Worm (Caenorhabditis elegans): ENCODE measurements around the gene clec-130.

The clec-130 gene

ce11 chrII:3573255-3573654, at the start of gene clec-130:
clec-130 (plus strand) TSS chrII:3573555.
- TF ChIP-seq F13H6.1 (tag; optimal IDR thresholded peaks at IDR 0.05) (no peak), T23F11.4 (GFP tag; optimal IDR thresholded peaks at IDR 0.05) (no peak), ttx-3 (tag; optimal IDR thresholded peaks at IDR 0.05) (no peak), hlh-6 (tag; optimal IDR thresholded peaks at IDR 0.05) (no peak), nhr-11 (tag; optimal IDR thresholded peaks at IDR 0.05) (no peak), ceh-19 (GFP tag; optimal IDR thresholded peaks at IDR 0.05) (no peak), syd-9 (tag; optimal IDR thresholded peaks at IDR 0.05) (no peak), sdc-2 (tag; optimal IDR thresholded peaks at IDR 0.05) (no peak), Y22D7AL.16 (tag; optimal IDR thresholded peaks at IDR 0.05) (no peak), ceh-24 (tag; optimal IDR thresholded peaks at IDR 0.05) (no peak), sox-4 (tag; optimal IDR thresholded peaks at IDR 0.05) (no peak), unc-3 (GFP tag; conservative IDR thresholded peaks at IDR 0.05) (no peak), unc-3 (tag; optimal IDR thresholded peaks at IDR 0.05) (no peak), dmd-4 (tag; optimal IDR thresholded peaks at IDR 0.05; ENCODE audit: borderline replicate concordance) (no peak), ceh-30 (tag; optimal IDR thresholded peaks at IDR 0.05) (no peak)

ce11 chrII:3524097-3524496, 49.3 kb upstream of the clec-130 start, which contains the start of gene col-72:
col-72 (minus strand) TSS chrII:3524197.
- TF ChIP-seq hlh-6 (tag; optimal IDR thresholded peaks at IDR 0.05) (no peak), unc-86 (tag; optimal IDR thresholded peaks at IDR 0.05) (no peak), pros-1 (tag; optimal IDR thresholded peaks at IDR 0.05) (no peak), elt-4 (tag; optimal IDR thresholded peaks at IDR 0.05) (no peak), ceh-34 (tag; optimal IDR thresholded peaks at IDR 0.05) (no peak), dmd-4 (tag; optimal IDR thresholded peaks at IDR 0.05; ENCODE audit: borderline replicate concordance) (no peak)

ce11 chrII:3527460-3527859, 45.9 kb upstream of the clec-130 start:
- TF ChIP-seq lim-6 (tag; optimal IDR thresholded peaks at IDR 0.05) (peak; percentile 17), ceh-30 (tag; optimal IDR thresholded peaks at IDR 0.05) (no peak), F13H6.1 (tag; optimal IDR thresholded peaks at IDR 0.05) (no peak), fkh-6 (tag; optimal IDR thresholded peaks at IDR 0.05) (no peak), eyg-1 (tag; optimal IDR thresholded peaks at IDR 0.05) (no peak), ceh-14 (tag; optimal IDR thresholded peaks at IDR 0.05) (peak; percentile 67), pros-1 (tag; optimal IDR thresholded peaks at IDR 0.05) (no peak)

- TF ChIP-seq K02D7.2 (tag; optimal IDR thresholded peaks at IDR 0.05) (no peak), lim-6 (tag; optimal IDR thresholded peaks at IDR 0.05) (no peak)
Observed at ce11 chrII:3528256-3528655, 45.1 kb upstream of the clec-130 start, which contains the start of gene ncs-6. ncs-6 (minus strand) TSS chrII:3528516.

ce11 chrII:3540151-3540550, 33.2 kb upstream of the clec-130 start:
- TF ChIP-seq eyg-1 (tag; optimal IDR thresholded peaks at IDR 0.05) (no peak), fkh-6 (tag; optimal IDR thresholded peaks at IDR 0.05) (no peak), unc-55 (GFP tag; optimal IDR thresholded peaks at IDR 0.05) (no peak), ceh-9 (tag; optimal IDR thresholded peaks at IDR 0.05) (no peak), ceh-30 (tag; optimal IDR thresholded peaks at IDR 0.05) (no peak), ceh-2 (tag; optimal IDR thresholded peaks at IDR 0.05) (no peak), ceh-6 (GFP tag; optimal IDR thresholded peaks at IDR 0.05) (no peak), rnt-1 (tag; optimal IDR thresholded peaks at IDR 0.05) (no peak), ceh-18 (tag; optimal IDR thresholded peaks at IDR 0.05) (no peak), ceh-48 (tag; optimal IDR thresholded peaks at IDR 0.05) (no peak), nhr-11 (tag; optimal IDR thresholded peaks at IDR 0.05) (no peak), ceh-24 (tag; optimal IDR thresholded peaks at IDR 0.05) (no peak), sox-2 (GFP tag; IDR thresholded peaks at IDR 0.05) (no peak), npax-4 (tag; optimal IDR thresholded peaks at IDR 0.05) (no peak), hlh-13 (GFP tag; optimal IDR thresholded peaks at IDR 0.05) (no peak), ceh-14 (tag; optimal IDR thresholded peaks at IDR 0.05) (no peak), C38D4.7 (GFP tag; optimal IDR thresholded peaks at IDR 0.05) (no peak), madf-2 (tag; optimal IDR thresholded peaks at IDR 0.05) (no peak), pag-3 (tag; optimal IDR thresholded peaks at IDR 0.05; ENCODE audit: borderline replicate concordance) (no peak)
